In the genomic region with DNA sequence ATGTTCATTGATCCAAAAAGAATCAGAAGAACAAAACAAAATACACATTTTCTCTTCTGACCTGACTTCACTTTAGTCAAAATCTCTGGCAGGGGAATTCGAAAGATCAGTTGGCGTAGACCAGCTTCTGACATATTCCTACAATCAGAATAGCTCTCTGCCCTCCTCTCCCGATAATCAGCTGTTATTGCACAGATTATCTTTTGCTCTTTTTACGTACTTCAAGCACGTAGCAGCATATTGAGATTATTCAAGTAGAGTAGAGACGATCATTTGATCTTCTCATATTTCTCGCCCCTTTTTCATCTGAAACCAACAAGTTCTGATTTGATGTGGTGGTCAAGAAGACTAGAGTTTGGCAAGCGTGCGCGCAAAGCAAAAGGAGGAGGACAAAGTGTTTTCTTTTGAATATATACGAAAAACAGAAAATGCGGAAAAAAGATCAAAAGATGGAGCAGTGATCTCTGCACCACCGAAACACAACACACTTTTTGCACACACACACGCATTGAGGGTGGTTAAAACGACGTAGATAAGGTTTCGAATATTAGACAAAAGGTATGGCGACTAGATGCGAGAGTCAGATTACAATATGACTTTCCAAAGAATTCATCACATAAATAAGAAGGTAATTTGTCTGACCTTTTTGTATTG, we compare ENCODE assay signal across 2 worm cellular contexts.
TF ChIP-seq lines count a peak whose summit lies in the region.

No protein-coding gene starts in this region.

TF ChIP-seq in whole organism, L1 larva, 84 proteins besides CTCF, POLR2A, EP300 and RAD21 (continued from another document):
- peak; percentile 53 for TF ChIP-seq lin-14 (GFP tag; optimal IDR thresholded peaks at IDR 0.05; lab: Kevin White, UChicago)

TF ChIP-seq in whole organism, L4 larva, 104 proteins besides CTCF, POLR2A, EP300 and RAD21 (continued from another document):
- 0 out of 2 replicates have a peak, but pooled peaks have one; percentile 53 for TF ChIP-seq ctbp-1 (GFP tag; IDR thresholded peaks at IDR 0.05; lab: Robert Waterston, UW)
- TF ChIP-seq mdl-1 (tag; optimal IDR thresholded peaks at IDR 0.05; lab: Kevin White, UChicago): peak in 1 of 2 experiments; percentile 22
